Fruit fly (Drosophila melanogaster) S2 (cell line): ENCODE data around the gene Mkrn1.

ENCODE experiments used
- CG8478 ChIP-seq: fragments of >200 bp; optimal IDR thresholded peaks from 2 replicates; lab custom pipeline; 2018
- CTCF ChIP-seq, 2 experiments: fragments of >200 bp; optimal IDR thresholded peaks; 2 replicates each; lab custom pipeline; 2018

- TF ChIP-seq CG8478 (lab: Kevin White, UChicago) (no peak), CTCF (optimal IDR thresholded peaks at IDR 0.05; lab: Kevin White, UChicago) (no peak)
Measured at dm6 chr3L:21529108-21529507, 4.4 kb downstream of the Mkrn1 start, which contains the start of gene Arv1.
